Worm (Caenorhabditis elegans) whole organism, midembryonic: ENCODE results near the gene dpf-4.

Experiments
- klf-2 ChIP-seq: fragments of 200-800 bp; sonication (Bioruptor generic); conservative IDR thresholded peaks from 2 replicates; pipeline ENCODE4 v1.3.6; 2022; ENCODE audit warnings: missing genetic modification reagents, missing genetic modification characterization, missing compliant biosample characterization
- tab-1 ChIP-seq: fragments of 200-800 bp; sonication (Bioruptor generic); IDR thresholded peaks from 2 replicates; pipeline ENCODE4 v1.3.6; 2022; ENCODE audit warnings: missing genetic modification characterization, missing compliant biosample characterization
- ztf-23 ChIP-seq: fragments of 200-800 bp; sonication (Bioruptor generic); IDR thresholded peaks from 2 replicates; pipeline ENCODE4 v1.3.6; 2022; ENCODE audit warnings: missing genetic modification reagents, missing genetic modification characterization, missing compliant biosample characterization
- ztf-29 ChIP-seq: fragments of 200-800 bp; sonication (Bioruptor generic); IDR thresholded peaks from 2 replicates; pipeline ENCODE4 v1.3.6; 2022; ENCODE audit warnings: missing genetic modification reagents, missing genetic modification characterization, missing compliant biosample characterization

- TF ChIP-seq tab-1 (no peak), klf-2 (GFP tag; lab: Robert Waterston, UW) (no peak), ztf-23 (GFP tag; lab: Robert Waterston, UW) (no peak), ztf-29 (GFP tag; lab: Robert Waterston, UW) (no peak)
Observed at ce11 chrIII:5834053-5834452, 25.1 kb upstream of the dpf-4 start, which contains the start of gene R12B2.6.
